Worm (Caenorhabditis elegans): ENCODE data around the gene str-222.

The str-222 gene

ce11 chrV:1600561-1601088 lies 35.3 kb upstream of the str-222 start, which contains the start of gene F16B4.2:
TSS of gene F16B4.2 (plus strand) at chrV:1601038.
- TF ChIP-seq cebp-1 (GFP tag; IDR thresholded peaks at IDR 0.05): peak; percentile 70
- TF ChIP-seq cebp-1 (tag; optimal IDR thresholded peaks at IDR 0.05): peak; percentile 86
- TF ChIP-seq ceh-58 (GFP tag; IDR thresholded peaks at IDR 0.05): no peak

- TF ChIP-seq lsy-27 (tag; optimal IDR thresholded peaks at IDR 0.05; ENCODE audit: borderline replicate concordance, insufficient read depth) (no peak), lin-40 (tag; optimal IDR thresholded peaks at IDR 0.05) (peak; percentile 40), nhr-80 (tag; optimal IDR thresholded peaks at IDR 0.05) (peak; percentile 84)
Measured at ce11 chrV:1607790-1608189, 28.2 kb upstream of the str-222 start, which contains the start of gene nhr-178. TSS of gene nhr-178 (minus strand) at chrV:1607953.

DNA sequence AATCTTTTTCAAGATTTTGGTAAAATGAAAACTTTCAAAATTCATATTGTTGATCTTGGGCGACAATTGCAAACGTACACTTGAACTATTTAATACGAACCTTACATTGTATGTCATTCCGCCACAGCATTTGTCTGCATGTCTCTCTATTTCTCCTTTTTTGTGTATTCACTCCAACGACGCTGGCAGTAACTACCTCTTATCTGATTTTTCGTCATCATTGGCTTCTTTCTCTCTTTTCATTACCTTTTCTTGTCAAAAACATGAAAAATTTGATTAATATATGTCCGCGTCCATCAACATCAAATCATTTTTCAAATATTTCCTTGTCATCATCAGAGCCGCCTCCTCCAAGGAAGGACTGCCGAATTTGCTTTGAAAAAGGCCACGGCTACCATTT lies 25.9 kb upstream of the str-222 start, which contains the start of gene nhr-177:
Gene nhr-177 (plus strand): TSS at position 167 of the 400 bp plus-strand sequence.
- TF ChIP-seq mel-28 (tag; optimal IDR thresholded peaks at IDR 0.05; ENCODE audit: borderline replicate concordance) (no peak), nhr-80 (tag; optimal IDR thresholded peaks at IDR 0.05) (peak; percentile 69)

- TF ChIP-seq dox-1 (GFP tag; IDR thresholded peaks at IDR 0.05) (no peak), snpc-1.1 (tag; optimal IDR thresholded peaks at IDR 0.05; ENCODE audit: insufficient read depth) (no peak), madf-3 (GFP tag; IDR thresholded peaks at IDR 0.05) (no peak), athp-1 (tag; optimal IDR thresholded peaks at IDR 0.05) (no peak), chd-7 (tag; optimal IDR thresholded peaks at IDR 0.05) (no peak), zfh-2 (GFP tag; conservative IDR thresholded peaks at IDR 0.05) (no peak), F57C9.4 (tag; optimal IDR thresholded peaks at IDR 0.05) (no peak), tlf-1 (GFP tag; optimal IDR thresholded peaks at IDR 0.05) (no peak), cebp-2 (GFP tag; IDR thresholded peaks at IDR 0.05) (no peak), die-1 (tag; optimal IDR thresholded peaks at IDR 0.05) (no peak), hmg-1.2 (GFP tag; IDR thresholded peaks at IDR 0.05) (no peak), Y79H2A.3 (GFP tag; conservative IDR thresholded peaks at IDR 0.05) (no peak), T26A5.8 (tag; optimal IDR thresholded peaks at IDR 0.05) (no peak), ztf-25 (GFP tag; IDR thresholded peaks at IDR 0.05) (no peak), nhr-27 (tag; optimal IDR thresholded peaks at IDR 0.05) (no peak), B0336.3 (GFP tag; IDR thresholded peaks at IDR 0.05) (no peak), pha-4 (tag; optimal IDR thresholded peaks at IDR 0.05) (no peak), rpc-1 (optimal IDR thresholded peaks at IDR 0.05) (no peak), rpc-1 (tag; optimal IDR thresholded peaks at IDR 0.05) (no peak), mxl-1 (tag; optimal IDR thresholded peaks at IDR 0.05) (no peak)
Measured at ce11 chrV:1611570-1611969, 24.4 kb upstream of the str-222 start.

DNA sequence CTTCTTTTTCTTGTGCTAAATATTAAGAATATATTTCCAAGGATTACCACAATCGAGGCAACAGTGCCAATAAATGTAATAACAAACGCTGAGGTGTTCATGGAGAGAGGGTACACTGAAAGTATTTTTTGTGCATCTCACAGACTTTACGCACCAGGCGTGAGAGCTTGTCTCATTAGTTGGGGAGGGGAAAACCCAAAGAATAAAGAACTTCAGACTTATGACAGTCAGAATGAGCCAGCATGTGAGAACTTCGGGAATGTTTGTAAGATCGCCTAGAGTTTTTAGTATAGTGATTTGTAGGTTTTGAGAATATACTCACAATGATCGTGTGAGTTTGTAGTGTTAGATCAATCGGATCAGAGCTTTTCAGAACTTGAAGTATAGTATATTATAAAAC lies 21.2 kb upstream of the str-222 start, which contains the start of gene srbc-41:
Gene srbc-41 (minus strand): TSS at position 101 of the 400 bp plus-strand sequence.
- TF ChIP-seq atf-7 (tag; optimal IDR thresholded peaks at IDR 0.05): no peak
- no peak for TF ChIP-seq lsy-27 (tag; optimal IDR thresholded peaks at IDR 0.05; ENCODE audit: borderline replicate concordance, insufficient read depth)
- TF ChIP-seq ekl-4 (GFP tag; IDR thresholded peaks at IDR 0.05): no peak
- no peak for TF ChIP-seq ztf-28 (GFP tag; IDR thresholded peaks at IDR 0.05)

ce11 chrV:1618760-1619159 lies 17.2 kb upstream of the str-222 start, which contains the start of gene nhr-179:
TSS of gene nhr-179 (minus strand) at chrV:1618860.
- TF ChIP-seq ccch-3 (GFP tag; optimal IDR thresholded peaks at IDR 0.05): no peak
- no peak for TF ChIP-seq ceh-79 (tag; optimal IDR thresholded peaks at IDR 0.05)
- no peak for TF ChIP-seq mes-4 (tag; optimal IDR thresholded peaks at IDR 0.05)
- TF ChIP-seq nfyb-1 (GFP tag; IDR thresholded peaks at IDR 0.05): no peak
- no peak for TF ChIP-seq nhr-80 (tag; optimal IDR thresholded peaks at IDR 0.05)
- no peak for TF ChIP-seq rpc-1 (optimal IDR thresholded peaks at IDR 0.05)
- no peak for TF ChIP-seq rpc-1 (tag; optimal IDR thresholded peaks at IDR 0.05)
- TF ChIP-seq F33H1.4 (GFP tag; IDR thresholded peaks at IDR 0.05): no peak
- TF ChIP-seq snpc-4 (GFP tag; optimal IDR thresholded peaks at IDR 0.05): no peak
- TF ChIP-seq snpc-4 (tag; optimal IDR thresholded peaks at IDR 0.05): no peak
- TF ChIP-seq unc-130 (GFP tag; optimal IDR thresholded peaks at IDR 0.05): no peak
- no peak for TF ChIP-seq egl-18 (GFP tag; IDR thresholded peaks at IDR 0.05)
- no peak for TF ChIP-seq Y95B8A.8 (GFP tag; IDR thresholded peaks at IDR 0.05)
- no peak for TF ChIP-seq hlh-26 (GFP tag; conservative IDR thresholded peaks at IDR 0.05)
- no peak for TF ChIP-seq F37B4.10 (GFP tag; IDR thresholded peaks at IDR 0.05)

Measured in whole organism, young adult.